Fruit fly (Drosophila melanogaster) whole organism, embryonic: ENCODE data around the gene sob.

Experiments
- Adf1 ChIP-seq: fragments of 200-800 bp; sonication (Bioruptor generic); IDR thresholded peaks from 2 replicates; pipeline ENCODE4 v1.3.6; 2022; ENCODE audit warnings: missing biosample characterization, missing genetic modification characterization
- Bteb2 ChIP-seq: fragments of 200-800 bp; sonication (Bioruptor generic); optimal IDR thresholded peaks from 2 replicates; lab custom pipeline; 2016; ENCODE audit warnings: missing biosample characterization, missing genetic modification characterization
- CG10543 ChIP-seq: fragments of 200-800 bp; sonication (Bioruptor generic); optimal IDR thresholded peaks from 3 replicates; lab custom pipeline; 2017; ENCODE audit warnings: missing biosample characterization, mild to moderate bottlenecking, missing genetic modification characterization, moderate library complexity
- CG11085 ChIP-seq: fragments of 200-800 bp; sonication (Bioruptor generic); IDR thresholded peaks from 2 replicates; pipeline ENCODE4 v1.3.6; 2022; ENCODE audit warnings: missing biosample characterization, missing genetic modification characterization
- CG12744 ChIP-seq: fragments of 200-800 bp; sonication (Bioruptor generic); optimal IDR thresholded peaks from 2 replicates; lab custom pipeline; 2016; ENCODE audit warnings: missing biosample characterization, missing genetic modification characterization
- CG13424 ChIP-seq: fragments of 200-800 bp; sonication (Bioruptor generic); optimal IDR thresholded peaks from 2 replicates; lab custom pipeline; 2019; ENCODE audit warnings: missing biosample characterization, mild to moderate bottlenecking, missing genetic modification characterization, moderate library complexity
- CG1529 ChIP-seq: fragments of 200-800 bp; sonication (Bioruptor generic); optimal IDR thresholded peaks from 3 replicates; lab custom pipeline; 2018; ENCODE audit warnings: missing biosample characterization, missing genetic modification characterization
- CG17568 ChIP-seq: fragments of 200-800 bp; sonication (Bioruptor generic); optimal IDR thresholded peaks from 2 replicates; lab custom pipeline; 2018; ENCODE audit warnings: missing biosample characterization, mild to moderate bottlenecking, missing genetic modification characterization, moderate library complexity
- CG2678 ChIP-seq: fragments of 200-800 bp; sonication (Bioruptor generic); optimal IDR thresholded peaks from 3 replicates; lab custom pipeline; 2019; ENCODE audit warnings: missing biosample characterization, mild to moderate bottlenecking, missing genetic modification characterization, moderate library complexity
- CG30431 ChIP-seq: fragments of 200-800 bp; sonication (Bioruptor generic); optimal IDR thresholded peaks from 2 replicates; lab custom pipeline; 2017; ENCODE audit warnings: missing biosample characterization, missing genetic modification characterization
- CG32532 ChIP-seq: fragments of 200-800 bp; sonication (Bioruptor generic); IDR thresholded peaks from 2 replicates; pipeline ENCODE4 v1.3.6; 2022; ENCODE audit warnings: missing biosample characterization, missing genetic modification characterization
- CG4617 ChIP-seq: fragments of 200-800 bp; sonication (Bioruptor generic); optimal IDR thresholded peaks from 3 replicates; lab custom pipeline; 2016; ENCODE audit warnings: missing biosample characterization, missing genetic modification characterization, borderline replicate concordance
- CG6254 ChIP-seq: fragments of 200-800 bp; sonication (Bioruptor generic); optimal IDR thresholded peaks from 3 replicates; lab custom pipeline; 2017; ENCODE audit warnings: mild to moderate bottlenecking, missing biosample characterization, missing genetic modification reagents, missing genetic modification characterization
- CG6854 ChIP-seq: fragments of 200-800 bp; sonication (Bioruptor generic); optimal IDR thresholded peaks from 3 replicates; lab custom pipeline; 2017; ENCODE audit warnings: missing biosample characterization, mild to moderate bottlenecking, missing genetic modification characterization
- CG7987 ChIP-seq: fragments of 200-800 bp; sonication (Bioruptor generic); optimal IDR thresholded peaks from 2 replicates; lab custom pipeline; 2018; ENCODE audit warnings: missing biosample characterization, mild to moderate bottlenecking, missing genetic modification characterization, moderate library complexity
- CG9437 ChIP-seq: fragments of 200-800 bp; sonication (Bioruptor generic); optimal IDR thresholded peaks from 2 replicates; lab custom pipeline; 2018; ENCODE audit warnings: missing biosample characterization, mild to moderate bottlenecking, missing genetic modification characterization
- CkIIα-i1 ChIP-seq: fragments of 200-800 bp; sonication (Bioruptor generic); IDR thresholded peaks from 2 replicates; pipeline ENCODE4 v1.3.6; 2022; ENCODE audit warnings: missing biosample characterization, missing genetic modification characterization
- CoRest ChIP-seq: fragments of 200-800 bp; sonication (Bioruptor generic); optimal IDR thresholded peaks from 3 replicates; lab custom pipeline; 2018; ENCODE audit warnings: missing biosample characterization, mild to moderate bottlenecking, missing genetic modification characterization, moderate library complexity
- D ChIP-seq, 2 experiments: fragments of 200-800 bp in 1 of 2; fragments of >200 bp in 1 of 2; sonication (Bioruptor generic) in 1 of 2; optimal IDR thresholded peaks; 2 replicates in 1 of 2; 3 replicates in 1 of 2; lab custom pipeline; 2017; ENCODE audit warnings: mild to moderate bottlenecking in 1 of 2, missing biosample characterization in 1 of 2, missing genetic modification characterization in 1 of 2, missing genetic modification reagents in 1 of 2
- Deaf1 ChIP-seq: fragments of 200-800 bp; optimal IDR thresholded peaks from 3 replicates; lab custom pipeline; 2019; ENCODE audit warnings: missing biosample characterization, mild to moderate bottlenecking, missing genetic modification characterization, moderate library complexity
- Dll ChIP-seq: fragments of 200-800 bp; sonication (Bioruptor generic); IDR thresholded peaks from 4 replicates; pipeline ENCODE4 v1.3.6; 2022; ENCODE audit warnings: missing biosample characterization, missing genetic modification characterization; ENCODE audit not compliant: partially characterized antibody
- E2f1 ChIP-seq: fragments of 200-800 bp; sonication (Bioruptor generic); IDR thresholded peaks from 2 replicates; pipeline ENCODE4 v1.3.6; 2022; ENCODE audit warnings: missing biosample characterization, missing genetic modification characterization
- Ets65A ChIP-seq: fragments of 200-800 bp; sonication (Bioruptor generic); peaks from one replicate; lab custom pipeline; 2016; ENCODE audit warnings: missing biosample characterization, missing genetic modification characterization
- Mad ChIP-seq: fragments of 200-800 bp; sonication (Bioruptor generic); optimal IDR thresholded peaks from 2 replicates; lab custom pipeline; 2016; ENCODE audit warnings: missing biosample characterization, missing genetic modification characterization
- Med ChIP-seq: fragments of 200-800 bp; sonication (Bioruptor generic); peaks from one replicate; lab custom pipeline; 2016; ENCODE audit warnings: missing biosample characterization, missing genetic modification characterization, mild to moderate bottlenecking, inconsistent platforms, moderate library complexity
- Mrtf ChIP-seq: fragments of 200-800 bp; sonication (Bioruptor generic); IDR thresholded peaks from 3 replicates; pipeline ENCODE4 v1.3.6; 2022; ENCODE audit warnings: missing biosample characterization, missing genetic modification characterization
- Nf-YB ChIP-seq: fragments of 200-800 bp; sonication (Bioruptor generic); optimal IDR thresholded peaks from 3 replicates; lab custom pipeline; 2019; ENCODE audit warnings: missing biosample characterization, mild to moderate bottlenecking, missing genetic modification characterization, moderate library complexity
- Nf-YC ChIP-seq: fragments of 200-800 bp; optimal IDR thresholded peaks from 3 replicates; lab custom pipeline; 2019; ENCODE audit warnings: missing biosample characterization, mild to moderate bottlenecking, missing genetic modification characterization, moderate library complexity
- Six4 ChIP-seq: fragments of 200-800 bp; sonication (Bioruptor generic); optimal IDR thresholded peaks from 2 replicates; lab custom pipeline; 2016; ENCODE audit warnings: missing biosample characterization, missing genetic modification characterization
- Usf ChIP-seq: fragments of 200-800 bp; sonication (Bioruptor generic); optimal IDR thresholded peaks from 2 replicates; lab custom pipeline; 2017; ENCODE audit warnings: missing genotype, missing biosample characterization, missing genetic modification characterization
- ash1 ChIP-seq: fragments of 200-800 bp; sonication (Bioruptor generic); optimal IDR thresholded peaks from 2 replicates; lab custom pipeline; 2018; ENCODE audit warnings: missing biosample characterization, mild to moderate bottlenecking, missing genetic modification characterization
- bowl ChIP-seq: fragments of 200-800 bp; sonication (Bioruptor generic); IDR thresholded peaks from 2 replicates; pipeline ENCODE4 v1.3.6; 2022; ENCODE audit warnings: missing biosample characterization, missing genetic modification characterization
- chinmo ChIP-seq: fragments of 200-800 bp; sonication (Bioruptor generic); IDR thresholded peaks from 4 replicates; pipeline ENCODE4 v1.3.6; 2022; ENCODE audit warnings: missing biosample characterization, missing genetic modification characterization; ENCODE audit not compliant: partially characterized antibody
- crol ChIP-seq: fragments of 200-800 bp; sonication (Bioruptor generic); IDR thresholded peaks from 2 replicates; pipeline ENCODE4 v1.3.6; 2022; ENCODE audit warnings: missing biosample characterization, missing genetic modification characterization
- esg ChIP-seq: fragments of 200-800 bp; sonication (Bioruptor generic); conservative IDR thresholded peaks from 2 replicates; pipeline ENCODE4 v1.3.6; 2022; ENCODE audit warnings: missing biosample characterization, missing genetic modification characterization
- eve ChIP-seq, 2 experiments: fragments of >200 bp; optimal IDR thresholded peaks; 2 replicates each; lab custom pipeline; 2017; ENCODE audit warnings: missing biosample characterization in 2 of 2, missing genetic modification characterization in 2 of 2
- hb ChIP-seq: fragments of 200-800 bp; sonication (Bioruptor generic); IDR thresholded peaks from 3 replicates; pipeline ENCODE4 v1.3.6; 2022; ENCODE audit warnings: missing biosample characterization, missing genetic modification characterization; ENCODE audit not compliant: partially characterized antibody
- lab ChIP-seq: fragments of 200-800 bp; sonication (Bioruptor generic); optimal IDR thresholded peaks from 3 replicates; lab custom pipeline; 2017; ENCODE audit warnings: missing biosample characterization, missing genetic modification characterization, mild to moderate bottlenecking, moderate library complexity, missing genetic modification reagents
- lmd ChIP-seq: fragments of 200-800 bp; sonication (Bioruptor generic); IDR thresholded peaks from 2 replicates; pipeline ENCODE4 v1.3.6; 2022; ENCODE audit warnings: missing biosample characterization, missing genetic modification characterization
- mam ChIP-seq: fragments of 200-800 bp; sonication (Bioruptor generic); optimal IDR thresholded peaks from 3 replicates; lab custom pipeline; 2016; ENCODE audit warnings: missing biosample characterization, missing genetic modification characterization
- nau ChIP-seq: fragments of 200-800 bp; sonication (Bioruptor generic); optimal IDR thresholded peaks from 3 replicates; lab custom pipeline; 2017; ENCODE audit warnings: missing biosample characterization, mild to moderate bottlenecking, missing genetic modification characterization, missing genetic modification reagents
- odd ChIP-seq: fragments of 200-800 bp; sonication (Bioruptor generic); optimal IDR thresholded peaks from 2 replicates; lab custom pipeline; 2017; ENCODE audit warnings: missing biosample characterization, mild to moderate bottlenecking, missing genetic modification characterization
- pan ChIP-seq, 4 experiments: fragments of >200 bp in 3 of 4; fragments of 200-800 bp in 1 of 4; sonication (Bioruptor generic) in 1 of 4; optimal IDR thresholded peaks in 3 of 4; IDR thresholded peaks in 1 of 4; 2 replicates each; pipeline versions ENCODE4 v1.3.6 to Lab custom; 2017 to 2022; ENCODE audit warnings: missing biosample characterization in 2 of 4, missing genetic modification characterization in 2 of 4, mixed read lengths in 1 of 4
- pfk ChIP-seq: fragments of 200-800 bp; sonication (Bioruptor generic); optimal IDR thresholded peaks from 2 replicates; lab custom pipeline; 2018; ENCODE audit warnings: missing biosample characterization, mild to moderate bottlenecking, missing genetic modification characterization, moderate library complexity
- pho ChIP-seq: fragments of 200-800 bp; sonication (Bioruptor generic); optimal IDR thresholded peaks from 2 replicates; lab custom pipeline; 2016; ENCODE audit warnings: missing biosample characterization, missing genetic modification characterization
- sisA ChIP-seq: fragments of 200-800 bp; sonication (Bioruptor generic); IDR thresholded peaks from 2 replicates; pipeline ENCODE4 v1.3.6; 2022; ENCODE audit warnings: missing biosample characterization, missing genetic modification characterization
- sob ChIP-seq: fragments of 200-800 bp; sonication (Bioruptor generic); IDR thresholded peaks from 2 replicates; pipeline ENCODE4 v1.3.6; 2022; ENCODE audit warnings: missing biosample characterization, missing genetic modification characterization
- stwl ChIP-seq: fragments of 200-800 bp; sonication (Bioruptor generic); optimal IDR thresholded peaks from 3 replicates; lab custom pipeline; 2018; ENCODE audit warnings: missing biosample characterization, mild to moderate bottlenecking, missing genetic modification characterization, moderate library complexity
- tap ChIP-seq: fragments of 200-800 bp; optimal IDR thresholded peaks from 3 replicates; lab custom pipeline; 2019; ENCODE audit warnings: missing biosample characterization, mild to moderate bottlenecking, missing genetic modification characterization, moderate library complexity

sob gene

dm6 chr2L:3611762-3612424 lies 31.3 kb upstream of the sob start (continued):
- no peak for TF ChIP-seq Six4 (GFP tag; lab: Kevin White, UChicago)
- TF ChIP-seq Ets65A (GFP tag; lab: Kevin White, UChicago): no peak
- TF ChIP-seq pfk (GFP tag; lab: Kevin White, UChicago): no peak
- TF ChIP-seq CG13424: no peak
- TF ChIP-seq lmd (GFP tag; lab: Robert Waterston, UW): no peak
- no peak for TF ChIP-seq sisA
- no peak for TF ChIP-seq CG17568 (GFP tag; lab: Kevin White, UChicago)
- no peak for TF ChIP-seq CG11085
- no peak for TF ChIP-seq CG6854 (GFP tag; lab: Kevin White, UChicago)
- no peak for TF ChIP-seq CG6254 (GFP tag; lab: Kevin White, UChicago)
- peak; percentile 66 for TF ChIP-seq odd (GFP tag; lab: Kevin White, UChicago)
- TF ChIP-seq Med: peak; percentile 73
- TF ChIP-seq CG1529: no peak
- TF ChIP-seq lab (GFP tag; lab: Kevin White, UChicago): no peak
- no peak for TF ChIP-seq bowl
- TF ChIP-seq stwl (tag; lab: Kevin White, UChicago): no peak
- TF ChIP-seq CoRest: peak; percentile 19
- TF ChIP-seq Adf1: no peak
- TF ChIP-seq tap (tag; lab: Kevin White, UChicago): no peak
- no peak for TF ChIP-seq pan (optimal IDR thresholded peaks at IDR 0.05; lab: Kevin White, UChicago)
- TF ChIP-seq pan (GFP tag; optimal IDR thresholded peaks at IDR 0.05 in 1 of 2, IDR thresholded peaks at IDR 0.05 in 1 of 2): peak in 1 of 2 experiments; percentile 58
- TF ChIP-seq CG30431 (GFP tag; lab: Kevin White, UChicago): no peak
- TF ChIP-seq Dll (GFP tag; lab: Robert Waterston, UW): no peak
- no peak for TF ChIP-seq eve (GFP tag; optimal IDR thresholded peaks at IDR 0.05; lab: Kevin White, UChicago)
- no peak for TF ChIP-seq nau (GFP tag; lab: Kevin White, UChicago)
- TF ChIP-seq CkIIα-i1 (GFP tag; lab: Robert Waterston, UW): no peak
- no peak for TF ChIP-seq CG7987 (GFP tag; lab: Kevin White, UChicago)
- peak; percentile 30 for TF ChIP-seq CG32532
- TF ChIP-seq mam (GFP tag; lab: Kevin White, UChicago): no peak
- no peak for TF ChIP-seq Mad (GFP tag; lab: Kevin White, UChicago)
- TF ChIP-seq Deaf1: peak; percentile 21
- peak; percentile 94 for TF ChIP-seq Nf-YC (tag; lab: Kevin White, UChicago)
- TF ChIP-seq hb (GFP tag; lab: Robert Waterston, UW): no peak
- TF ChIP-seq D (optimal IDR thresholded peaks at IDR 0.05; lab: Kevin White, UChicago): no peak
- TF ChIP-seq D (GFP tag; optimal IDR thresholded peaks at IDR 0.05; lab: Kevin White, UChicago): no peak
- peak; percentile 25; the same call in 1 of the 2 replicates for TF ChIP-seq sob (GFP tag; lab: Robert Waterston, UW)
- TF ChIP-seq CG2678 (tag; lab: Kevin White, UChicago): peak; percentile 23
- no peak for TF ChIP-seq Bteb2
- TF ChIP-seq Nf-YB (GFP tag; lab: Kevin White, UChicago): peak; percentile 95
- no peak for TF ChIP-seq pho (GFP tag; lab: Kevin White, UChicago)
- TF ChIP-seq CG4617 (GFP tag; lab: Kevin White, UChicago): no peak
- no peak for TF ChIP-seq ash1 (GFP tag; lab: Kevin White, UChicago)
- no peak for TF ChIP-seq esg (GFP tag; lab: Robert Waterston, UW)
- TF ChIP-seq CG9437 (GFP tag; lab: Kevin White, UChicago): no peak
- 0 out of 2 replicates have a peak, but pooled peaks have one; percentile 21 for TF ChIP-seq crol (GFP tag; lab: Robert Waterston, UW)
- TF ChIP-seq chinmo: no peak
- no peak for TF ChIP-seq CG12744 (GFP tag; lab: Kevin White, UChicago)
- peak; percentile 40 for TF ChIP-seq CG10543
- no peak for TF ChIP-seq Mrtf (GFP tag; lab: Robert Waterston, UW)
- no peak for TF ChIP-seq E2f1
- TF ChIP-seq Usf: no peak
